Fruit fly (Drosophila melanogaster): ENCODE data around the gene Nep3.
"Not testable (repeated sequence)": the region's sequence is repeated elsewhere in the genome, so short reads cannot be mapped to it uniquely, and the experiment has no call there.

DNA sequence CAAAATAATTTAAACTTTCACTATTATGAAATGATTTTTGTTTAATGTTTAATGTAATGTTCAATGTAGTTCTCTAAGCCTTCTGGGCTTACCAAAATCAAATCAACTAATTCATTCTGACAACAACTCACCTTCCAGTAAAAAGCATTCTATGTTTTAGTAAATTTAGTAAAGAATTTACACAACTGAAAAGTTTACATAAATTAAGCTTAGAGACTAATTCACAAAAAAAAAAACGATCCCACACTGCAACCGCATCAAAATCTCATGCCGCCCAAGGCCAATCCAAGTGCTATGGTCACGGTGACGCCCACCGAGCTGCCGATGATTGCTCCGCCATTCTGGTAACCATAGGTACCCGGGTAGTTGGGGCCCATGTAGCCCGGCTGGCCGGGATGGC, 22.2 kb upstream of the Nep3 start, which contains the start of gene CG45491:
- not testable (repeated sequence) for TF ChIP-seq Hr38 (GFP tag; optimal IDR thresholded peaks at IDR 0.05); Ets96B (tag; optimal IDR thresholded peaks at IDR 0.05); CG34406 (GFP tag; optimal IDR thresholded peaks at IDR 0.05); Hr39 (GFP tag; optimal IDR thresholded peaks at IDR 0.05); CG6792 (GFP tag; optimal IDR thresholded peaks at IDR 0.05); CG8632 (GFP tag; optimal IDR thresholded peaks at IDR 0.05); CG11902 (GFP tag; optimal IDR thresholded peaks at IDR 0.05); Sox14 (GFP tag; optimal IDR thresholded peaks at IDR 0.05); CG10631 (GFP tag; optimal IDR thresholded peaks at IDR 0.05); CG6276 (GFP tag; optimal IDR thresholded peaks at IDR 0.05); salr (GFP tag; optimal IDR thresholded peaks at IDR 0.05)

Measured in whole organism, prepupa.